Worm (Caenorhabditis elegans) whole organism, late embryonic: ENCODE data around the gene bath-46.

Source experiments
- dve-1 ChIP-seq: sonication (generic microtip); optimal IDR thresholded peaks from 2 replicates; lab custom pipeline; 2017; ENCODE audit warnings: antibody characterized with exemption, mild to moderate bottlenecking, missing genetic modification characterization, missing compliant biosample characterization
- hlh-8 ChIP-seq: sonication (generic microtip); optimal IDR thresholded peaks from 2 replicates; lab custom pipeline; 2016; ENCODE audit warnings: missing genotype, missing genetic modification characterization, missing compliant biosample characterization
- nfya-1 ChIP-seq: sonication (generic microtip); optimal IDR thresholded peaks from 2 replicates; lab custom pipeline; 2017; ENCODE audit warnings: missing genetic modification characterization, mild to moderate bottlenecking, missing compliant biosample characterization, antibody characterized with exemption, moderate library complexity
- nhr-11 ChIP-seq: fragments of 150-350 bp; optimal IDR thresholded peaks from 2 replicates; lab custom pipeline; 2014; ENCODE audit warnings: missing biosample characterization, missing genetic modification characterization
- npax-4 ChIP-seq: sonication (generic microtip); optimal IDR thresholded peaks from 2 replicates; lab custom pipeline; 2016; ENCODE audit warnings: missing genetic modification characterization, missing compliant biosample characterization
- pqm-1 ChIP-seq: sonication (generic microtip); optimal IDR thresholded peaks from 2 replicates; lab custom pipeline; 2016; ENCODE audit warnings: missing genetic modification characterization, missing compliant biosample characterization

DNA sequence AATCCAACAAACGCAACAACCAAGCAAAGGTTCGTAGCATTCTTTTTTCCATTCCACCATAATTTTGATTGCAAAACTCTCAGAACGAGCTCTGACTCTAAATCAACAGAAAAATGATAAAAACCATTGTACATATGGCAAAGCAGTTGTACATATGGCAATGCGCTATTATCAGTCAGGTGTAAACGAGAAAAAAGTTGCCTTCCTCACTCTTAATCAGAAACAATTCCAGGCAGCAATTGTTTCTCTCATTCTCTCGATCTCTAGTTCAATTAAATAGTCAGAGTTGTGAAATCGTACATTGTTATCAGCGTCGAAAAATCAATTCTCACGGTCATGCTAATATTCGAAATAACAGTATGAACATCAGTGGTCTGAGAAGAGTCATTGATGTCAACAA is 24.1 kb downstream of the bath-46 start:
- TF ChIP-seq nfya-1 (tag; lab: Kevin White, UChicago) (no peak), dve-1 (no peak), pqm-1 (tag; lab: Kevin White, UChicago) (no peak), nhr-11 (no peak), npax-4 (tag; lab: Kevin White, UChicago) (no peak), hlh-8 (tag; lab: Kevin White, UChicago) (no peak)
